Worm (Caenorhabditis elegans): Measurements from ENCODE around the gene rgs-4.
A peak's percentile ranks its signal among the peaks of the same experiment; 100 is the strongest.

Gene rgs-4

DNA sequence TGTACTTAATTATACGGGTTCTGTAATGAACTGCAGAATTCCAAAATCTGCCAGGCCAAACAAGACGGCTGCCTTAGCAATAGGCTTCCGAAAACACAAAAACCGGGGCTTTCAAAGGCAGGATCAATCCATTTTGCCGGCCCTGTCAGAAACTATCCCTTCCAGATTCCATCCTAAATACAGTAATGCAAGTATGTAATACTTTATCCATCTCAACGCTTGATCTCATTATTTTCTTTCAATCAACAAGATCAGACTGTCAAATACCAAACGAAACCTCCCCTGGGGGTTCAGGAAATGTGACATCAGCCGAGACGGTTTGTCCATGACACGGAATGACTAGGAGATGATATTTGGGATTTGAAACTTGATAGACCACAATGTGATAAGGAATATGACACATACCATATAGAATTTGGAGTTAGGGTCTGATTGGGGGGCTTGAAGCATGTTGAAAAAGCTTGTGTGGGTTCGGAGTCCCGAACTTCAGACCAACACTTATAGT lies 28.4 kb upstream of the rgs-4 start:
- TF ChIP-seq grh-1 (GFP tag; IDR thresholded peaks at IDR 0.05) (no peak), efl-1 (optimal IDR thresholded peaks at IDR 0.05) (no peak), efl-1 (GFP tag; optimal IDR thresholded peaks at IDR 0.05 in 1 of 2) (no peak), sup-37 (GFP tag; optimal IDR thresholded peaks at IDR 0.05) (no peak), ztf-11 (tag; optimal IDR thresholded peaks at IDR 0.05) (no peak), egl-13 (tag; optimal IDR thresholded peaks at IDR 0.05) (no peak), unc-130 (tag; optimal IDR thresholded peaks at IDR 0.05) (no peak), ceh-88 (GFP tag; IDR thresholded peaks at IDR 0.05) (no peak), unc-62 (GFP tag; optimal IDR thresholded peaks at IDR 0.05) (no peak), blmp-1 (tag; optimal IDR thresholded peaks at IDR 0.05) (no peak), unc-98 (GFP tag; IDR thresholded peaks at IDR 0.05) (no peak), fkh-4 (tag; optimal IDR thresholded peaks at IDR 0.05; ENCODE audit: borderline replicate concordance) (no peak), aly-2 (tag; optimal IDR thresholded peaks at IDR 0.05) (no peak), nhr-77 (tag; optimal IDR thresholded peaks at IDR 0.05) (no peak)

DNA sequence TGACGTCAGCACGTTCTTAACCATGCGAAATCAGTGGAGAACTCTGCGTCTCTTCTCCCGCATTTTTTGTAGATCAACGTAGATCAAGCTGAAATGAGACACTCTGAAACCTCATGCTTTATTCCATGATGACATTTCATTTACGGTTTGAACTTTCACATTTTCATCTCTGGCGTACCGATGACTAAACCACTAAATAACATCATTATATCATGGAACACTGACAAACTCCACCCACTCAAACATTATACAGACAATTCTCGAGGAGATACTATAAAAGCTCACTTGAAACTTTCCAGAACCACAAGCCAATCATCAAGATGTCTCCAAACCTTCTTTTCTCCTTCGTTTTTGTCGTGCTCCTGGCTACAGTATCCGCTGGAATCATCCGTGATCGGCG lies 27.7 kb upstream of the rgs-4 start, which contains the start of gene nspe-7:
TSS of gene nspe-7 (plus strand) at position 301 of the 400 bp plus-strand sequence.
- no peak for TF ChIP-seq ztf-11 (tag; optimal IDR thresholded peaks at IDR 0.05)
- TF ChIP-seq nhr-20 (tag; optimal IDR thresholded peaks at IDR 0.05) = no peak
- TF ChIP-seq unc-62 (GFP tag; optimal IDR thresholded peaks at IDR 0.05) = no peak
- no peak for TF ChIP-seq hpl-2 (GFP tag; optimal IDR thresholded peaks at IDR 0.05)
- TF ChIP-seq mep-1 (tag; optimal IDR thresholded peaks at IDR 0.05) = no peak
- no peak for TF ChIP-seq lin-14 (GFP tag; optimal IDR thresholded peaks at IDR 0.05)
- no peak for TF ChIP-seq nhr-71 (tag; optimal IDR thresholded peaks at IDR 0.05)
- TF ChIP-seq egl-27 (tag; optimal IDR thresholded peaks at IDR 0.05) = no peak
- TF ChIP-seq ceh-90 (tag; optimal IDR thresholded peaks at IDR 0.05) = no peak
- no peak for TF ChIP-seq lin-15B (tag; optimal IDR thresholded peaks at IDR 0.05)
- no peak for TF ChIP-seq pag-3 (tag; optimal IDR thresholded peaks at IDR 0.05; ENCODE audit: borderline replicate concordance, insufficient read depth)
- no peak for TF ChIP-seq jun-1 (tag; optimal IDR thresholded peaks at IDR 0.05)
- no peak for TF ChIP-seq tlp-1 (tag; optimal IDR thresholded peaks at IDR 0.05)
- TF ChIP-seq C34B4.2 (tag; optimal IDR thresholded peaks at IDR 0.05) = no peak
- no peak for TF ChIP-seq efl-1 (optimal IDR thresholded peaks at IDR 0.05)
- TF ChIP-seq efl-1 (GFP tag; optimal IDR thresholded peaks at IDR 0.05 in 1 of 2) = no peak

DNA sequence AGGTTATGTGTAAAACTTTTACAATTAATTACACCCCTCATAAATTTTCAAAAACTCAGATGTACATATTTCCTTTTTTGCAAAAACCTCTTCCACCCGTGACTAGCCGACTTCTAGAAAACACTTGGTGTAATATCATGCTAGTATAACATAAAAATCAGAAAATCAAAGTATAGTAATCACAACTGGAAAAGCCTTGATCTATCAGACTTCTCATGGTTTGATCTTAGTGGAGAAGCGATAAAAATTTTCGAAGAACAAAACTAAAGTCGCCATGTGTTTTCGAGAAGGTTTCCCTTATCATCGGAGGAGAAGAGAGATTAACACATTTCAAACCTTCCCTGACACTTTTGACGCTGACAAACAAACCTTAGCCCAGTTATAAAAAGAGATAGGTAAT lies 26.0 kb upstream of the rgs-4 start, which contains the start of gene nspe-5:
TSS of gene nspe-5 (plus strand) at position 301 of the 400 bp plus-strand sequence.
- TF ChIP-seq egl-27 (tag; optimal IDR thresholded peaks at IDR 0.05) = no peak
- no peak for TF ChIP-seq elt-2 (tag; optimal IDR thresholded peaks at IDR 0.05)
- no peak for TF ChIP-seq skn-1 (tag; optimal IDR thresholded peaks at IDR 0.05)
- peak; percentile 34 for TF ChIP-seq nhr-20 (tag; optimal IDR thresholded peaks at IDR 0.05)
- no peak for TF ChIP-seq efl-1 (optimal IDR thresholded peaks at IDR 0.05)
- peak in 1 of 2 experiments; percentile 18 for TF ChIP-seq efl-1 (GFP tag; optimal IDR thresholded peaks at IDR 0.05 in 1 of 2)
- peak; percentile 10 for TF ChIP-seq snu-23 (GFP tag; optimal IDR thresholded peaks at IDR 0.05)
- TF ChIP-seq blmp-1 (tag; optimal IDR thresholded peaks at IDR 0.05) = peak; percentile 12
- TF ChIP-seq nhr-19 (GFP tag; conservative IDR thresholded peaks at IDR 0.05) = no peak
- peak; percentile 4 for TF ChIP-seq nhr-85 (tag)
- no peak for TF ChIP-seq fos-1 (tag; optimal IDR thresholded peaks at IDR 0.05)
- TF ChIP-seq mep-1 (tag; optimal IDR thresholded peaks at IDR 0.05) = no peak
- TF ChIP-seq ama-1 (optimal IDR thresholded peaks at IDR 0.05) = no peak
- TF ChIP-seq unc-98 (GFP tag; IDR thresholded peaks at IDR 0.05) = no peak
- TF ChIP-seq lin-14 (GFP tag; optimal IDR thresholded peaks at IDR 0.05) = peak; percentile 1
- TF ChIP-seq lin-35 (GFP tag; optimal IDR thresholded peaks at IDR 0.05) = no peak
- no peak for TF ChIP-seq sox-4 (tag; optimal IDR thresholded peaks at IDR 0.05)
- TF ChIP-seq aly-2 (tag; optimal IDR thresholded peaks at IDR 0.05) = no peak
- no peak for TF ChIP-seq nhr-28 (tag; optimal IDR thresholded peaks at IDR 0.05)
- peak in 1 of 6 experiments; percentile 21 for TF ChIP-seq elt-3 (tag; optimal IDR thresholded peaks at IDR 0.05)
- TF ChIP-seq ceh-8 (GFP tag; optimal IDR thresholded peaks at IDR 0.05) = no peak
- no peak for TF ChIP-seq nhr-76 (tag; optimal IDR thresholded peaks at IDR 0.05)
- no peak for TF ChIP-seq fkh-4 (tag; optimal IDR thresholded peaks at IDR 0.05; ENCODE audit: borderline replicate concordance)
- no peak for TF ChIP-seq F16B12.6 (tag; optimal IDR thresholded peaks at IDR 0.05)
